Worm (Caenorhabditis elegans) whole organism, early embryonic: ENCODE measurements around the gene spe-18.

ENCODE experiments used
- B0310.2 ChIP-seq: sonication (generic microtip); optimal IDR thresholded peaks from 2 replicates; lab custom pipeline; 2016; ENCODE audit warnings: mild to moderate bottlenecking, missing genetic modification characterization, missing compliant biosample characterization
- F13C5.2 ChIP-seq: sonication (generic microtip); optimal IDR thresholded peaks from 2 replicates; lab custom pipeline; 2017; ENCODE audit warnings: mild to moderate bottlenecking, missing genetic modification characterization, inconsistent platforms, missing compliant biosample characterization
- aly-1 ChIP-seq: sonication (generic microtip); optimal IDR thresholded peaks from 2 replicates; lab custom pipeline; 2016; ENCODE audit warnings: missing genetic modification characterization, missing compliant biosample characterization
- ama-1 ChIP-seq: fragments of 150-350 bp; optimal IDR thresholded peaks from 2 replicates; lab custom pipeline; 2014
- ceh-13 ChIP-seq: fragments of 200-800 bp; sonication (Bioruptor generic); optimal IDR thresholded peaks from 2 replicates; lab custom pipeline; 2018; ENCODE audit warnings: mild to moderate bottlenecking, missing genetic modification characterization, missing compliant biosample characterization
- ceh-36 ChIP-seq: sonication (generic microtip); optimal IDR thresholded peaks from 2 replicates; lab custom pipeline; 2016; ENCODE audit warnings: missing genetic modification characterization, inconsistent platforms, missing compliant biosample characterization
- ets-7 ChIP-seq: sonication (generic microtip); optimal IDR thresholded peaks from 2 replicates; lab custom pipeline; 2016; ENCODE audit warnings: missing genotype, missing genetic modification characterization, missing compliant biosample characterization
- flt-1 ChIP-seq: fragments of 200-800 bp; sonication (Bioruptor generic); IDR thresholded peaks from 2 replicates; pipeline ENCODE4 v1.3.6; 2022; ENCODE audit warnings: missing genetic modification characterization, missing compliant biosample characterization
- hmbx-1 ChIP-seq: sonication (generic microtip); optimal IDR thresholded peaks from 2 replicates; lab custom pipeline; 2016; ENCODE audit warnings: mild to moderate bottlenecking, missing genetic modification characterization, missing compliant biosample characterization
- hmg-4 ChIP-seq: fragments of 200-800 bp; sonication (Bioruptor generic); optimal IDR thresholded peaks from 2 replicates; lab custom pipeline; 2018; ENCODE audit warnings: mild to moderate bottlenecking, missing genetic modification characterization, missing compliant biosample characterization
- hnd-1 ChIP-seq: sonication (generic microtip); optimal IDR thresholded peaks from 2 replicates; lab custom pipeline; 2016; ENCODE audit warnings: missing genetic modification characterization, missing compliant biosample characterization
- pes-1 ChIP-seq: fragments of 200-800 bp; sonication (Bioruptor generic); IDR thresholded peaks from 2 replicates; pipeline ENCODE4 v1.3.6; 2022; ENCODE audit warnings: missing genetic modification reagents, missing genetic modification characterization, missing compliant biosample characterization
- scrt-1 ChIP-seq: fragments of 200-800 bp; sonication (Bioruptor generic); IDR thresholded peaks from 2 replicates; pipeline ENCODE4 v1.3.6; 2022; ENCODE audit warnings: missing genetic modification characterization, missing compliant biosample characterization
- sea-1 ChIP-seq: fragments of 200-800 bp; sonication (Bioruptor generic); conservative IDR thresholded peaks from 2 replicates; pipeline ENCODE4 v1.3.6; 2022; ENCODE audit warnings: missing genetic modification characterization, missing compliant biosample characterization
- tbx-11 ChIP-seq: fragments of 200-800 bp; sonication (Bioruptor generic); IDR thresholded peaks from 2 replicates; pipeline ENCODE4 v1.3.6; 2022; ENCODE audit warnings: missing genetic modification characterization, missing compliant biosample characterization
- tbx-37 ChIP-seq: fragments of 200-800 bp; sonication (Bioruptor generic); conservative IDR thresholded peaks from 2 replicates; pipeline ENCODE4 v1.3.6; 2022; ENCODE audit warnings: missing genetic modification reagents, missing genetic modification characterization, missing compliant biosample characterization
- tra-4 ChIP-seq: sonication (generic microtip); optimal IDR thresholded peaks from 2 replicates; lab custom pipeline; 2017; ENCODE audit warnings: missing genetic modification characterization, missing compliant biosample characterization

Gene spe-18

ce11 chrII:13165683-13166259 is 12.6 kb upstream of the spe-18 start, which contains the start of gene moe-3:
Gene moe-3 (minus strand): TSS chrII:13165733.
- TF ChIP-seq sea-1 (GFP tag; lab: Robert Waterston, UW) = no peak
- TF ChIP-seq ama-1 = no peak
- TF ChIP-seq tbx-37 (GFP tag; lab: Robert Waterston, UW) = no peak
- no peak for TF ChIP-seq pes-1 (GFP tag; lab: Robert Waterston, UW)
- no peak for TF ChIP-seq F13C5.2 (tag; lab: Kevin White, UChicago)
- no peak for TF ChIP-seq hmbx-1 (tag; lab: Kevin White, UChicago)
- TF ChIP-seq ets-7 (tag; lab: Kevin White, UChicago) = no peak
- no peak for TF ChIP-seq tra-4 (tag; lab: Kevin White, UChicago)
- no peak for TF ChIP-seq B0310.2

- no peak for TF ChIP-seq F13C5.2 (tag; lab: Kevin White, UChicago)
- TF ChIP-seq B0310.2 = no peak
- no peak for TF ChIP-seq pes-1 (GFP tag; lab: Robert Waterston, UW)
- no peak for TF ChIP-seq tbx-11
- no peak for TF ChIP-seq tra-4 (tag; lab: Kevin White, UChicago)
- no peak for TF ChIP-seq ets-7 (tag; lab: Kevin White, UChicago)
- TF ChIP-seq tbx-37 (GFP tag; lab: Robert Waterston, UW) = no peak
- no peak for TF ChIP-seq ceh-36
- TF ChIP-seq hmbx-1 (tag; lab: Kevin White, UChicago) = no peak
- no peak for TF ChIP-seq ceh-13 (GFP tag; lab: Kevin White, UChicago)
- TF ChIP-seq scrt-1 (GFP tag; lab: Robert Waterston, UW) = no peak
These were observed 10.9 kb upstream of the spe-18 start for ce11 chrII:13164062-13164461.

- TF ChIP-seq tbx-37 (GFP tag; lab: Robert Waterston, UW) (no peak), pes-1 (GFP tag; lab: Robert Waterston, UW) (no peak), F13C5.2 (tag; lab: Kevin White, UChicago) (no peak)
These were observed 9.8 kb upstream of the spe-18 start for ce11 chrII:13163009-13163408.

- TF ChIP-seq B0310.2 (no peak), F13C5.2 (tag; lab: Kevin White, UChicago) (no peak), pes-1 (GFP tag; lab: Robert Waterston, UW) (no peak), ceh-13 (GFP tag; lab: Kevin White, UChicago) (no peak)
These were observed 6.7 kb upstream of the spe-18 start for ce11 chrII:13159869-13160268.

- TF ChIP-seq pes-1 (GFP tag; lab: Robert Waterston, UW) (0 out of 2 replicates have a peak, but pooled peaks have one; percentile 23), ama-1 (no peak), hnd-1 (tag; lab: Kevin White, UChicago) (no peak), tbx-37 (GFP tag; lab: Robert Waterston, UW) (no peak), ceh-36 (no peak), sea-1 (GFP tag; lab: Robert Waterston, UW) (no peak), flt-1 (GFP tag; lab: Robert Waterston, UW) (no peak)
These were observed 3.8 kb upstream of the spe-18 start, which contains the start of the genes hpr-17 and F32A11.1 for ce11 chrII:13156971-13157370. Gene hpr-17 (minus strand): TSS chrII:13157047. Gene F32A11.1 (plus strand): TSS chrII:13157329.

- TF ChIP-seq ets-7 (tag; lab: Kevin White, UChicago) (no peak), sea-1 (GFP tag; lab: Robert Waterston, UW) (no peak), hnd-1 (tag; lab: Kevin White, UChicago) (no peak), pes-1 (GFP tag; lab: Robert Waterston, UW) (no peak), tbx-37 (GFP tag; lab: Robert Waterston, UW) (no peak), B0310.2 (no peak), ama-1 (no peak), hmg-4 (GFP tag; lab: Kevin White, UChicago) (no peak), aly-1 (tag; lab: Kevin White, UChicago) (no peak), ceh-13 (GFP tag; lab: Kevin White, UChicago) (no peak), flt-1 (GFP tag; lab: Robert Waterston, UW) (no peak), tbx-11 (no peak), F13C5.2 (tag; lab: Kevin White, UChicago) (no peak), tra-4 (tag; lab: Kevin White, UChicago) (no peak), ceh-36 (no peak), hmbx-1 (tag; lab: Kevin White, UChicago) (no peak), scrt-1 (GFP tag; lab: Robert Waterston, UW) (no peak)
These were observed 2.9 kb upstream of the spe-18 start for ce11 chrII:13156071-13156470.

- TF ChIP-seq hmg-4 (GFP tag; lab: Kevin White, UChicago) (no peak), F13C5.2 (tag; lab: Kevin White, UChicago) (no peak), B0310.2 (no peak), pes-1 (GFP tag; lab: Robert Waterston, UW) (no peak), sea-1 (GFP tag; lab: Robert Waterston, UW) (no peak), ceh-36 (no peak), ets-7 (tag; lab: Kevin White, UChicago) (no peak), aly-1 (tag; lab: Kevin White, UChicago) (no peak), tbx-11 (no peak), tbx-37 (GFP tag; lab: Robert Waterston, UW) (no peak), ama-1 (no peak)
These were observed 790 bp downstream of the spe-18 start for ce11 chrII:13152409-13152808.

ce11 chrII:13149965-13150364 is 3.2 kb downstream of the spe-18 start:
- TF ChIP-seq sea-1 (GFP tag; lab: Robert Waterston, UW) (no peak), tbx-11 (no peak)
